Worm (Caenorhabditis elegans) whole organism, early embryonic: ENCODE measurements around the gene T24B8.3.

Experiments used
- B0310.2 ChIP-seq: sonication (generic microtip); optimal IDR thresholded peaks from 2 replicates; lab custom pipeline; 2016; ENCODE audit warnings: mild to moderate bottlenecking, missing genetic modification characterization, missing compliant biosample characterization
- F13C5.2 ChIP-seq: sonication (generic microtip); optimal IDR thresholded peaks from 2 replicates; lab custom pipeline; 2017; ENCODE audit warnings: mild to moderate bottlenecking, missing genetic modification characterization, inconsistent platforms, missing compliant biosample characterization
- aly-1 ChIP-seq: sonication (generic microtip); optimal IDR thresholded peaks from 2 replicates; lab custom pipeline; 2016; ENCODE audit warnings: missing genetic modification characterization, missing compliant biosample characterization
- ama-1 ChIP-seq: fragments of 150-350 bp; optimal IDR thresholded peaks from 2 replicates; lab custom pipeline; 2014
- ceh-13 ChIP-seq: fragments of 200-800 bp; sonication (Bioruptor generic); optimal IDR thresholded peaks from 2 replicates; lab custom pipeline; 2018; ENCODE audit warnings: mild to moderate bottlenecking, missing genetic modification characterization, missing compliant biosample characterization
- ceh-36 ChIP-seq: sonication (generic microtip); optimal IDR thresholded peaks from 2 replicates; lab custom pipeline; 2016; ENCODE audit warnings: missing genetic modification characterization, inconsistent platforms, missing compliant biosample characterization
- ets-7 ChIP-seq: sonication (generic microtip); optimal IDR thresholded peaks from 2 replicates; lab custom pipeline; 2016; ENCODE audit warnings: missing genotype, missing genetic modification characterization, missing compliant biosample characterization
- flt-1 ChIP-seq: fragments of 200-800 bp; sonication (Bioruptor generic); IDR thresholded peaks from 2 replicates; pipeline ENCODE4 v1.3.6; 2022; ENCODE audit warnings: missing genetic modification characterization, missing compliant biosample characterization
- hmbx-1 ChIP-seq: sonication (generic microtip); optimal IDR thresholded peaks from 2 replicates; lab custom pipeline; 2016; ENCODE audit warnings: mild to moderate bottlenecking, missing genetic modification characterization, missing compliant biosample characterization
- hmg-4 ChIP-seq: fragments of 200-800 bp; sonication (Bioruptor generic); optimal IDR thresholded peaks from 2 replicates; lab custom pipeline; 2018; ENCODE audit warnings: mild to moderate bottlenecking, missing genetic modification characterization, missing compliant biosample characterization
- hnd-1 ChIP-seq: sonication (generic microtip); optimal IDR thresholded peaks from 2 replicates; lab custom pipeline; 2016; ENCODE audit warnings: missing genetic modification characterization, missing compliant biosample characterization
- pes-1 ChIP-seq: fragments of 200-800 bp; sonication (Bioruptor generic); IDR thresholded peaks from 2 replicates; pipeline ENCODE4 v1.3.6; 2022; ENCODE audit warnings: missing genetic modification reagents, missing genetic modification characterization, missing compliant biosample characterization
- scrt-1 ChIP-seq: fragments of 200-800 bp; sonication (Bioruptor generic); IDR thresholded peaks from 2 replicates; pipeline ENCODE4 v1.3.6; 2022; ENCODE audit warnings: missing genetic modification characterization, missing compliant biosample characterization
- sea-1 ChIP-seq: fragments of 200-800 bp; sonication (Bioruptor generic); conservative IDR thresholded peaks from 2 replicates; pipeline ENCODE4 v1.3.6; 2022; ENCODE audit warnings: missing genetic modification characterization, missing compliant biosample characterization
- tbx-11 ChIP-seq: fragments of 200-800 bp; sonication (Bioruptor generic); IDR thresholded peaks from 2 replicates; pipeline ENCODE4 v1.3.6; 2022; ENCODE audit warnings: missing genetic modification characterization, missing compliant biosample characterization
- tbx-37 ChIP-seq: fragments of 200-800 bp; sonication (Bioruptor generic); conservative IDR thresholded peaks from 2 replicates; pipeline ENCODE4 v1.3.6; 2022; ENCODE audit warnings: missing genetic modification reagents, missing genetic modification characterization, missing compliant biosample characterization
- tra-4 ChIP-seq: sonication (generic microtip); optimal IDR thresholded peaks from 2 replicates; lab custom pipeline; 2017; ENCODE audit warnings: missing genetic modification characterization, missing compliant biosample characterization

T24B8.3 gene

DNA sequence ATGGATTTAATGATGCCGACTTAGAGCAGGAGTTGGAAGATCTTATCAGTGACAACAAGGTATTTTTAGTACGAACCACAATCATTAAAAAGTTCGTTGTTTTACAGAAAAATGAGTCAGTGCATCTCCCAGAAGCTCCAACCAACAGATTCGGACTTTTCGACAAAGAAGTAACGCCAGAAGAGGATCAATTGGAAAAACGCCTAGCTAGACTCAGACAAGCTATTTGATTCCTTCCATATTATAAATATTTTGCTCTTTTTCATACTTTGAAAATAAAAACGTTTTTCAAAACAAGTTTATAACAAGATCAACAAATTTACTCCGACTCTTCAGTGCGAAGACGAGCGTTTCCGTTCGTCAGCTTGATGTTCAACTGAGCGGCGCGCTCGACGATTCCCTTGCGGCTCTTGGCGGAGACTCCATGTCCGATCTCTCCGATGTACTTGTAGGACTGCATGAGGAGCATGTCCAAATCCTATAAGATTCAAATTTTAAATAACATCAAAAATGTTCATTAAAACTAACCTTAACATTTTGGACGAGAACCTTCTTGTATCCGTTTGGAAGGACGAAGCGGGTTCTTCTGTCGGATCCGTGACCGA is 4.6 kb downstream of the T24B8.3 start:
- TF ChIP-seq ceh-36 (tag; lab: Kevin White, UChicago), result no peak
- TF ChIP-seq hnd-1 (tag; lab: Kevin White, UChicago), result no peak
- TF ChIP-seq ceh-13 (GFP tag; lab: Kevin White, UChicago), result no peak
- TF ChIP-seq ets-7 (tag; lab: Kevin White, UChicago), result no peak
- TF ChIP-seq tbx-37 (GFP tag; lab: Robert Waterston, UW), result no peak
- TF ChIP-seq hmbx-1 (tag; lab: Kevin White, UChicago), result no peak
- no peak for TF ChIP-seq sea-1

DNA sequence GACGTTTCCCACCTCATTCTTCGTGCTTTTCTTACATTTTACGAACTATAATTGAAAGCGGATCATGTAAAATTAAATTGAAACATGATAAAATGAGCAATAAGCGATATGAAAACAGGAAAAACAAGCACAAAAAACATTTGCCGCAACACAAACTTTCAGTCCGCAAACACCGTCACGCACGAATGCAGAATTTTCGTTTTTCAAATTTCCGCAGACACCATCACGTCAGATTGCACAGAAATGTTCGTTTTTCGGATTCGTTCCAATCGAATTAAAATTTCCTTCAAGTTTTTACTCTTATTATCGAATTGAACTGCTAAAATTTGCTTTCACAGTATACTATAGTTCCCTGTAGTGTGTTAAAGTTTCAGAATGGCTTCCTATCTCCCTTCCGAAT is 6.3 kb downstream of the T24B8.3 start, which contains the start of gene chmp-7:
TSS of gene chmp-7 (plus strand) at position 369 of the 400 bp plus-strand sequence.
- TF ChIP-seq hmg-4 (GFP tag; lab: Kevin White, UChicago) (peak; percentile 50), ceh-36 (tag; lab: Kevin White, UChicago) (no peak), pes-1 (GFP tag; lab: Robert Waterston, UW) (no peak), ama-1 (lab: Kevin White, UChicago) (no peak), aly-1 (no peak), ceh-13 (GFP tag; lab: Kevin White, UChicago) (no peak), tra-4 (tag; lab: Kevin White, UChicago) (no peak), B0310.2 (tag; lab: Kevin White, UChicago) (no peak), flt-1 (GFP tag; lab: Robert Waterston, UW) (no peak), hnd-1 (tag; lab: Kevin White, UChicago) (no peak), tbx-11 (GFP tag; lab: Robert Waterston, UW) (no peak), scrt-1 (GFP tag; lab: Robert Waterston, UW) (peak; percentile 66; the same call in 1 of the 2 replicates), ets-7 (tag; lab: Kevin White, UChicago) (no peak), hmbx-1 (tag; lab: Kevin White, UChicago) (no peak), F13C5.2 (peak; percentile 79), tbx-37 (GFP tag; lab: Robert Waterston, UW) (no peak), sea-1 (no peak)

DNA sequence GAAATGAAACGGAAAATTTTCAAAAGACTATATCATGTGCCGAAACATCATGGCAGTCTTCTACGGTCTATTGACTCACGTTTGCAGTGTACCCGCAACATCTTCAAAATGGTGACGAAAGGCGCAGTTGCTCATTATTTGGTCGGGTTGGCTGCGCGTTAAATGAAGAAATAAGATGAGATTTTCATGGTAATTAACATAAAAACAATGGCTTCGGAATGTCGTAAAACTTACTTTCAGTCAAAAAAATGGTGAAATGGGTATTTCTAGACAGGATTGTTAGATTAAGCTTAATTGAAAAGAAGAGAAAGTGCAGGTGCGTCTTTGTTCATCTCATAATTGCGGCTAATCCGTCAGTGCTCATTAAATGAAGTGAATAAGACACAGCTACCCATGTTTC is 7.4 kb downstream of the T24B8.3 start, which contains the start of gene T24B8.7:
TSS of gene T24B8.7 (minus strand) at position 101 of the 400 bp plus-strand sequence.
- TF ChIP-seq hmbx-1 (tag; lab: Kevin White, UChicago) (no peak), ceh-13 (GFP tag; lab: Kevin White, UChicago) (no peak), aly-1 (no peak), hmg-4 (GFP tag; lab: Kevin White, UChicago) (no peak), tbx-11 (GFP tag; lab: Robert Waterston, UW) (no peak), hnd-1 (tag; lab: Kevin White, UChicago) (no peak), ets-7 (tag; lab: Kevin White, UChicago) (no peak)

DNA sequence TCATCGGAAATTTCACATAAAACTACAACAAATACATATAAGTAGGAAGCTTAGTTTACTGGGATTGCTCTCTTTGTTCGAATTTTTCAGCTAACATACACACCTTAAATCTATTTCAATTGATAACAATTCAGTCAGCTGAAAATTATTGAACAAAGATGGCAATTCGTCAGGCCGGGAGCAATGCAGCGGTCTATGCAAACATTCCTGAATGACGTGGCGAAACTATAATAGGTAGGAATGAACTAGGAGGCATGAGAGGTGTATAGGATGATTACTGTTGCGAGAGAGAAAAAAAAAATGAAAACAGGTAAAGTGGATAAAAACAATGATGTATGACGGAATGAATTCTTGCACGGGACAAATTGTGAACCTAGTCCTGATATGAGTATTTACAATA is 18.9 kb downstream of the T24B8.3 start:
- TF ChIP-seq ama-1 (lab: Kevin White, UChicago) (no peak), ets-7 (tag; lab: Kevin White, UChicago) (no peak), pes-1 (GFP tag; lab: Robert Waterston, UW) (no peak), F13C5.2 (no peak), B0310.2 (tag; lab: Kevin White, UChicago) (no peak), hmg-4 (GFP tag; lab: Kevin White, UChicago) (no peak), hmbx-1 (tag; lab: Kevin White, UChicago) (no peak), ceh-13 (GFP tag; lab: Kevin White, UChicago) (no peak), tra-4 (tag; lab: Kevin White, UChicago) (no peak), flt-1 (GFP tag; lab: Robert Waterston, UW) (no peak), sea-1 (no peak)

DNA sequence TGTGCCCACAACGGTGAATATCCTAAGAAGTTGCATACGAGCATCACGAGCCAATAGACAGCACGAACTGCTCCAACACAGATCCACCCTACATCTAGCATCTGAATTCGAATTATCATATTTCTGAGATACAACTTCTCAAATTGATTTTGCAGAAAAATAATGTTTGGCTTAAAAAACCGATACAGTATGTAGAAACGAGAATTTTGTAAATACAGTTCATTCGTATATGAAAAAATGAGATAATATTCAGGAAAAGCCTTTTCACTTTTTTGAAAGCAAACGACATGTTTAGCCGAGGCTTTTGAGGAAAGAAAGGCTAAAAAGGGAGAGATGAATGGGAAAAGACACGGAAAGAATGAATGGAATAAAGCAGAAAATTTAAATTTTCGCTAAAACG is 19.6 kb downstream of the T24B8.3 start, which contains the start of gene F37B12.3:
TSS of gene F37B12.3 (minus strand) at position 101 of the 400 bp plus-strand sequence.
- TF ChIP-seq ama-1 (lab: Kevin White, UChicago), result peak; percentile 16
- no peak for TF ChIP-seq B0310.2 (tag; lab: Kevin White, UChicago)

DNA sequence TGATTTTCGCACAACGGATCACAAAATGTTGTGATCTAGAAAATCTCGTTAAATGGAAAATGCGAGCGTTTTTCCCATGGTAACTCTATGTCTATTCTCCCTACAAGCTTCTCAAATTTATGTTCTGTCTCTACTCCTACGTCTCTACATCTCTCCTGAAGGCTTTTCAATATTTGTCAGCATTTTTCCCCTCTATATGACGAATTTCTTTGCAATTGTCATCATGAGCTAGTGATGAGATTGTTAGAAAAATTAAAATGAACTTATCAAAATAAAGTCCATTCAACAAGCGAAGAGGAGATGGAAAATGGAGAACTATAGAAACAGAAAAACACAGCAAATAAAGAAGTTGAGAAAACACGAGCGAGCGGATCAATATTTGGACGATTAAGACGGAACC is 22.2 kb downstream of the T24B8.3 start:
- TF ChIP-seq hmg-4 (GFP tag; lab: Kevin White, UChicago), result no peak

DNA sequence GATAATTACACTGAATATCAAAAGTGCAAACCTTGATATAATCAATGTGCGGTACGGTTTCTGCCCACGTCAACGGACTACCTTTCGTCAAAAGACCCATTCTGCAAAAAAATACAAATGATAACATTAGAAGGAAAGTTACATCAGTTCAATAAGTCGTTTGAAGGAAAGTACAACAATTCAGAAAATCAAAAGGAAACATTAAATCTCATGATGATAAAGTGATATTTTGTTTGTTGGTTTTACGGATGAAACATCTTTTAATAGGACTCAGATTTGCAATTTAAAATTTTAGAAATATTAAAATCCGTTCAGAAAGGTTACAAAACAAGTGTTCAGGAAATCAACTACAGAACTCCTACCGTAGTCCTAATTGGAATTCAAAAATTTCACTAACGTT is 22.7 kb downstream of the T24B8.3 start, which contains the start of gene gcs-1:
TSS of gene gcs-1 (minus strand) at position 101 of the 400 bp plus-strand sequence.
- no peak for TF ChIP-seq tra-4 (tag; lab: Kevin White, UChicago)
- TF ChIP-seq hmg-4 (GFP tag; lab: Kevin White, UChicago), result no peak
- TF ChIP-seq aly-1, result no peak
- TF ChIP-seq flt-1 (GFP tag; lab: Robert Waterston, UW), result no peak
- no peak for TF ChIP-seq ama-1 (lab: Kevin White, UChicago)

DNA sequence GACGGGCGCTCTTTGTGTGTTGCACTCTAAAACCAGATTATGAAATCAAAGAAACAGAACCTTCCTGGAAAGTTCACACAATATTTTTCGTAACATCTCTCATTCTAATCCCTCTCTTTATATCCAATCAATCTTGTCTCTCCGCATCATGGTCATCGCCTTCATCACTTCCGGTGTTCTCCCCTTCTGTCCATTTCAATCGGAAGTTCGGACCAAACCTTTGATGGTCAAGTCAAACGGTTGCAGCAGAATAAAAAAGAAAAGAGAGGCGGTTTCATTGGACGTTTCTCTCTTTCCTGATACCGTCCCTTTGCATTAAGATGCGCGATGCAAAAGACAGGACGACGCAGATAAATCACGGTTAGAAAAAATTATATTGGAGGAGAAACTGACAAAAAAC is 27.9 kb downstream of the T24B8.3 start:
- TF ChIP-seq scrt-1 (GFP tag; lab: Robert Waterston, UW) (no peak), ceh-13 (GFP tag; lab: Kevin White, UChicago) (no peak), B0310.2 (tag; lab: Kevin White, UChicago) (no peak), tra-4 (tag; lab: Kevin White, UChicago) (no peak), pes-1 (GFP tag; lab: Robert Waterston, UW) (no peak), hnd-1 (tag; lab: Kevin White, UChicago) (no peak), flt-1 (GFP tag; lab: Robert Waterston, UW) (no peak), ets-7 (tag; lab: Kevin White, UChicago) (no peak), tbx-11 (GFP tag; lab: Robert Waterston, UW) (no peak), ceh-36 (tag; lab: Kevin White, UChicago) (no peak), sea-1 (no peak), ama-1 (lab: Kevin White, UChicago) (no peak), aly-1 (no peak), hmg-4 (GFP tag; lab: Kevin White, UChicago) (no peak), F13C5.2 (no peak), tbx-37 (GFP tag; lab: Robert Waterston, UW) (no peak), hmbx-1 (tag; lab: Kevin White, UChicago) (no peak)
